Fruit fly (Drosophila melanogaster): ENCODE measurements around the gene CG43074.

The CG43074 gene

dm6 chr3L:3514020-3514419, 29.6 kb upstream of the CG43074 start (continued):
- TF ChIP-seq CG4318 (GFP tag; optimal IDR thresholded peaks at IDR 0.05): no peak

- peak; percentile 68 for TF ChIP-seq CG3919 (GFP tag; optimal IDR thresholded peaks at IDR 0.05)
- peak; percentile 74 for TF ChIP-seq topi (GFP tag; optimal IDR thresholded peaks at IDR 0.05)
- TF ChIP-seq Smox (GFP tag; optimal IDR thresholded peaks at IDR 0.05): peak; percentile 74
- peak; percentile 66 for TF ChIP-seq Ets96B (tag; optimal IDR thresholded peaks at IDR 0.05)
- peak; percentile 65 for TF ChIP-seq Sox102F (GFP tag; optimal IDR thresholded peaks at IDR 0.05)
- TF ChIP-seq CG32006 (GFP tag; optimal IDR thresholded peaks at IDR 0.05): peak; percentile 38
- TF ChIP-seq Ets21C (GFP tag; optimal IDR thresholded peaks at IDR 0.05): peak; percentile 60
- TF ChIP-seq svp (GFP tag): peak; percentile 85
- peak; percentile 81 for TF ChIP-seq esn (GFP tag; optimal IDR thresholded peaks at IDR 0.05)
- TF ChIP-seq CG3032 (tag; optimal IDR thresholded peaks at IDR 0.05): peak; percentile 72
- TF ChIP-seq CG16779 (tag; optimal IDR thresholded peaks at IDR 0.05): peak; percentile 31
- no peak for TF ChIP-seq Blimp-1 (GFP tag; optimal IDR thresholded peaks at IDR 0.05)
- peak; percentile 48 for TF ChIP-seq CG6792 (GFP tag; optimal IDR thresholded peaks at IDR 0.05)
- peak; percentile 81 for TF ChIP-seq CG10631 (GFP tag; optimal IDR thresholded peaks at IDR 0.05)
- peak; percentile 30 for TF ChIP-seq net (GFP tag; optimal IDR thresholded peaks at IDR 0.05)
- no peak for TF ChIP-seq ss (GFP tag; optimal IDR thresholded peaks at IDR 0.05)
- TF ChIP-seq CG10669 (GFP tag; optimal IDR thresholded peaks at IDR 0.05): peak; percentile 28
- no peak for TF ChIP-seq Eip93F (GFP tag; optimal IDR thresholded peaks at IDR 0.05)
- TF ChIP-seq pdm3 (GFP tag; optimal IDR thresholded peaks at IDR 0.05): peak; percentile 38
- peak; percentile 41 for TF ChIP-seq CG34406 (GFP tag; optimal IDR thresholded peaks at IDR 0.05)
- peak; percentile 64 for TF ChIP-seq spab (GFP tag; optimal IDR thresholded peaks at IDR 0.05)
- TF ChIP-seq salr (GFP tag; optimal IDR thresholded peaks at IDR 0.05): peak in 1 of 2 experiments; percentile 54
- peak; percentile 59 for TF ChIP-seq acj6 (GFP tag; optimal IDR thresholded peaks at IDR 0.05)
- TF ChIP-seq CG1621 (tag; optimal IDR thresholded peaks at IDR 0.05): no peak
- TF ChIP-seq achi (GFP tag; optimal IDR thresholded peaks at IDR 0.05): peak; percentile 56
- TF ChIP-seq CG9139 (GFP tag; optimal IDR thresholded peaks at IDR 0.05): no peak
- TF ChIP-seq CG6163 (GFP tag; IDR thresholded peaks at IDR 0.05): no peak
- TF ChIP-seq CG6808 (GFP tag; optimal IDR thresholded peaks at IDR 0.05): peak; percentile 67
- TF ChIP-seq fd85E (GFP tag; optimal IDR thresholded peaks at IDR 0.05): no peak
- TF ChIP-seq CG11762 (GFP tag; optimal IDR thresholded peaks at IDR 0.05; ENCODE audit: insufficient read depth): peak; percentile 16
- TF ChIP-seq Hr4 (GFP tag; optimal IDR thresholded peaks at IDR 0.05): no peak
- TF ChIP-seq Sox14 (GFP tag; optimal IDR thresholded peaks at IDR 0.05): peak; percentile 73
- TF ChIP-seq Hr39 (GFP tag; optimal IDR thresholded peaks at IDR 0.05): peak; percentile 64
- no peak for TF ChIP-seq CG6854 (GFP tag; optimal IDR thresholded peaks at IDR 0.05)
- TF ChIP-seq fkh (GFP tag; optimal IDR thresholded peaks at IDR 0.05): no peak
- peak; percentile 48 for TF ChIP-seq fd59A (GFP tag; optimal IDR thresholded peaks at IDR 0.05)
- peak; percentile 59 for TF ChIP-seq CG31627 (GFP tag; optimal IDR thresholded peaks at IDR 0.05)
- TF ChIP-seq Hr38 (GFP tag; optimal IDR thresholded peaks at IDR 0.05): no peak
- peak; percentile 77 for TF ChIP-seq Met (GFP tag; optimal IDR thresholded peaks at IDR 0.05)
- TF ChIP-seq Gug (GFP tag; IDR thresholded peaks at IDR 0.05): no peak
- no peak for TF ChIP-seq CG7368 (GFP tag; optimal IDR thresholded peaks at IDR 0.05)
- peak; percentile 63 for TF ChIP-seq Eip75B (GFP tag; optimal IDR thresholded peaks at IDR 0.05)
- TF ChIP-seq CG8319 (GFP tag; optimal IDR thresholded peaks at IDR 0.05): no peak
- no peak for TF ChIP-seq Sox15 (GFP tag; optimal IDR thresholded peaks at IDR 0.05)
- TF ChIP-seq vri (GFP tag; optimal IDR thresholded peaks at IDR 0.05): peak; percentile 11
- TF ChIP-seq CG6276 (GFP tag; optimal IDR thresholded peaks at IDR 0.05): no peak
- no peak for TF ChIP-seq dac (GFP tag; optimal IDR thresholded peaks at IDR 0.05)
- no peak for TF ChIP-seq CG11294 (GFP tag; IDR thresholded peaks at IDR 0.05)
- TF ChIP-seq cyc (GFP tag; optimal IDR thresholded peaks at IDR 0.05): peak; percentile 65
- no peak for TF ChIP-seq Lpt (GFP tag; optimal IDR thresholded peaks at IDR 0.05)
Observed at dm6 chr3L:3512998-3513397, 28.5 kb upstream of the CG43074 start.
